Worm (Caenorhabditis elegans) whole organism, young adult: ENCODE data around the gene cogc-6.

Source experiments
- B0035.1 ChIP-seq: sonication (generic microtip); optimal IDR thresholded peaks from 2 replicates; lab custom pipeline; 2016; ENCODE audit warnings: missing genetic modification characterization, mild to moderate bottlenecking, missing compliant biosample characterization, missing genotype, missing genetic modification reagents
- B0336.3 ChIP-seq: fragments of 200-800 bp; sonication (Bioruptor generic); IDR thresholded peaks from 2 replicates; pipeline ENCODE4 v1.3.6; 2022; ENCODE audit warnings: missing genetic modification characterization, missing compliant biosample characterization
- C06A6.2 ChIP-seq: fragments of 200-800 bp; sonication (Bioruptor generic); conservative IDR thresholded peaks from 2 replicates; pipeline ENCODE4 v1.3.6; 2022; ENCODE audit warnings: missing genetic modification characterization, missing compliant biosample characterization
- F10E7.11 ChIP-seq: sonication (generic microtip); optimal IDR thresholded peaks from 2 replicates; lab custom pipeline; 2017; ENCODE audit warnings: mild to moderate bottlenecking, missing genetic modification characterization, moderate library complexity, missing compliant biosample characterization
- F22D6.2 ChIP-seq: sonication (generic microtip); optimal IDR thresholded peaks from 2 replicates; lab custom pipeline; 2016; ENCODE audit warnings: mild to moderate bottlenecking, missing genetic modification characterization, missing compliant biosample characterization
- F33H1.4 ChIP-seq: fragments of 200-800 bp; sonication (Bioruptor generic); IDR thresholded peaks from 2 replicates; pipeline ENCODE4 v1.3.6; 2022; ENCODE audit warnings: missing genetic modification reagents, missing genetic modification characterization, missing compliant biosample characterization
- F49E8.2 ChIP-seq: sonication (generic microtip); optimal IDR thresholded peaks from 3 replicates; lab custom pipeline; 2017; ENCODE audit warnings: missing genetic modification characterization, mild to moderate bottlenecking, missing compliant biosample characterization, antibody characterized with exemption, moderate library complexity; ENCODE audit not compliant: insufficient read depth
- F57C9.4 ChIP-seq: sonication (generic microtip); optimal IDR thresholded peaks from 2 replicates; lab custom pipeline; 2017; ENCODE audit warnings: mild to moderate bottlenecking, missing genetic modification characterization, missing compliant biosample characterization
- K11D2.4 ChIP-seq: fragments of 200-800 bp; sonication (Bioruptor generic); IDR thresholded peaks from 2 replicates; pipeline ENCODE4 v1.3.6; 2022; ENCODE audit warnings: missing genetic modification reagents, missing genetic modification characterization, missing compliant biosample characterization
- T07F8.4 ChIP-seq: sonication (generic microtip); optimal IDR thresholded peaks from 2 replicates; lab custom pipeline; 2016; ENCODE audit warnings: mild to moderate bottlenecking, missing genetic modification characterization, moderate library complexity, missing compliant biosample characterization
- T26A5.8 ChIP-seq: sonication (generic microtip); optimal IDR thresholded peaks from 2 replicates; lab custom pipeline; 2016; ENCODE audit warnings: missing genetic modification characterization, missing compliant biosample characterization
- Y56A3A.18 ChIP-seq: fragments of 200-800 bp; sonication (Bioruptor generic); IDR thresholded peaks from 2 replicates; pipeline ENCODE4 v1.3.6; 2022; ENCODE audit warnings: missing genetic modification reagents, missing genetic modification characterization, missing compliant biosample characterization
- Y79H2A.3 ChIP-seq: fragments of 200-800 bp; sonication (Bioruptor generic); conservative IDR thresholded peaks from 2 replicates; pipeline ENCODE4 v1.3.6; 2022; ENCODE audit warnings: missing genetic modification reagents, missing genetic modification characterization, missing compliant biosample characterization
- bed-1 ChIP-seq: fragments of 200-800 bp; sonication (Bioruptor generic); IDR thresholded peaks from 2 replicates; pipeline ENCODE4 v1.3.6; 2022; ENCODE audit warnings: missing genetic modification reagents, missing genetic modification characterization, missing compliant biosample characterization
- cebp-1 ChIP-seq, 2 experiments: fragments of 200-800 bp in 1 of 2; sonication (Bioruptor generic) in 1 of 2; sonication (generic microtip) in 1 of 2; IDR thresholded peaks in 1 of 2; optimal IDR thresholded peaks in 1 of 2; 2 replicates each; pipeline versions ENCODE4 v1.3.6 to Lab custom; 2017 to 2022; ENCODE audit warnings: missing compliant biosample characterization in 2 of 2, missing genetic modification characterization in 2 of 2, mild to moderate bottlenecking in 1 of 2, missing genetic modification reagents in 1 of 2, moderate library complexity in 1 of 2
- cebp-2 ChIP-seq: fragments of 200-800 bp; sonication (Bioruptor generic); IDR thresholded peaks from 2 replicates; pipeline ENCODE4 v1.3.6; 2022; ENCODE audit warnings: missing genetic modification characterization, missing compliant biosample characterization
- ceh-100 ChIP-seq: fragments of 200-800 bp; sonication (Bioruptor generic); IDR thresholded peaks from 2 replicates; pipeline ENCODE4 v1.3.6; 2022; ENCODE audit warnings: missing genetic modification reagents, missing genetic modification characterization, missing compliant biosample characterization
- ceh-27 ChIP-seq: fragments of 200-800 bp; sonication (Bioruptor generic); optimal IDR thresholded peaks from 2 replicates; lab custom pipeline; 2018; ENCODE audit warnings: mild to moderate bottlenecking, missing genetic modification characterization, moderate library complexity, missing compliant biosample characterization
- ceh-40 ChIP-seq: fragments of 200-800 bp; sonication (Bioruptor generic); IDR thresholded peaks from 2 replicates; pipeline ENCODE4 v1.3.6; 2022; ENCODE audit warnings: missing genetic modification characterization, missing compliant biosample characterization
- die-1 ChIP-seq: sonication (generic microtip); optimal IDR thresholded peaks from 2 replicates; lab custom pipeline; 2016; ENCODE audit warnings: missing genotype, mild to moderate bottlenecking, missing genetic modification characterization, missing compliant biosample characterization
- fkh-3 ChIP-seq: sonication (generic microtip); optimal IDR thresholded peaks from 2 replicates; lab custom pipeline; 2016; ENCODE audit warnings: mild to moderate bottlenecking, missing genetic modification characterization, missing compliant biosample characterization
- gei-17 ChIP-seq: fragments of 200-800 bp; sonication (Bioruptor generic); optimal IDR thresholded peaks from 2 replicates; lab custom pipeline; 2018; ENCODE audit warnings: mild to moderate bottlenecking, missing genetic modification characterization, missing compliant biosample characterization
- lsy-27 ChIP-seq: sonication (generic microtip); optimal IDR thresholded peaks from 2 replicates; lab custom pipeline; 2017; ENCODE audit warnings: missing genetic modification characterization, mild to moderate bottlenecking, missing compliant biosample characterization, antibody characterized with exemption, missing genotype, borderline replicate concordance; ENCODE audit not compliant: insufficient read depth
- madf-10 ChIP-seq: sonication (generic microtip); optimal IDR thresholded peaks from 2 replicates; lab custom pipeline; 2016; ENCODE audit warnings: mild to moderate bottlenecking, missing genetic modification characterization, missing compliant biosample characterization
- madf-8 ChIP-seq: fragments of 200-800 bp; sonication (Bioruptor generic); conservative IDR thresholded peaks from 2 replicates; pipeline ENCODE4 v1.3.6; 2022; ENCODE audit warnings: missing genetic modification reagents, missing genetic modification characterization, missing compliant biosample characterization
- mcd-1 ChIP-seq: fragments of 200-800 bp; sonication (Bioruptor generic); IDR thresholded peaks from 2 replicates; pipeline ENCODE4 v1.3.6; 2022; ENCODE audit warnings: missing genetic modification reagents, missing genetic modification characterization, missing compliant biosample characterization
- nfya-1 ChIP-seq: sonication (generic microtip); optimal IDR thresholded peaks from 2 replicates; lab custom pipeline; 2017; ENCODE audit warnings: antibody characterized with exemption, missing compliant biosample characterization, missing genetic modification characterization, borderline replicate concordance; ENCODE audit not compliant: insufficient read depth
- nhr-120 ChIP-seq: fragments of 200-800 bp; sonication (Bioruptor generic); IDR thresholded peaks from 2 replicates; pipeline ENCODE4 v1.3.6; 2022; ENCODE audit warnings: missing genetic modification characterization, missing compliant biosample characterization
- nhr-179 ChIP-seq: sonication (generic microtip); optimal IDR thresholded peaks from 2 replicates; lab custom pipeline; 2016; ENCODE audit warnings: mild to moderate bottlenecking, missing genetic modification characterization, missing compliant biosample characterization
- nhr-80 ChIP-seq: sonication (generic microtip); optimal IDR thresholded peaks from 2 replicates; lab custom pipeline; 2016; ENCODE audit warnings: missing genetic modification characterization, missing compliant biosample characterization
- pha-4 ChIP-seq: fragments of 150-350 bp; sonication (generic microtip); optimal IDR thresholded peaks from 2 replicates; lab custom pipeline; 2014; ENCODE audit warnings: missing biosample characterization, missing genetic modification reagents, missing genetic modification characterization
- rcor-1 ChIP-seq: fragments of 200-800 bp; sonication (Bioruptor generic); IDR thresholded peaks from 2 replicates; pipeline ENCODE4 v1.3.6; 2022; ENCODE audit warnings: missing genetic modification reagents, missing genetic modification characterization, missing compliant biosample characterization
- rpc-1 ChIP-seq, 2 experiments: fragments of 150-350 bp in 1 of 2; sonication (generic microtip) in 1 of 2; optimal IDR thresholded peaks; 2 replicates each; lab custom pipeline; 2014 to 2018; ENCODE audit warnings: missing biosample characterization in 1 of 2, missing genetic modification characterization in 1 of 2, missing genetic modification reagents in 1 of 2, missing genotype in 1 of 2
- snpc-1.1 ChIP-seq: sonication (generic microtip); optimal IDR thresholded peaks from 2 replicates; lab custom pipeline; 2017; ENCODE audit warnings: missing genetic modification characterization, mild to moderate bottlenecking, missing compliant biosample characterization, antibody characterized with exemption, moderate library complexity, missing genotype, missing genetic modification reagents; ENCODE audit not compliant: insufficient read depth
- snpc-3.4 ChIP-seq: sonication (generic microtip); optimal IDR thresholded peaks from 2 replicates; lab custom pipeline; 2017; ENCODE audit warnings: missing genetic modification characterization, mild to moderate bottlenecking, missing compliant biosample characterization, antibody characterized with exemption, moderate library complexity, missing genotype, missing genetic modification reagents
- tlf-1 ChIP-seq: fragments of 200-800 bp; sonication (Bioruptor generic); optimal IDR thresholded peaks from 2 replicates; lab custom pipeline; 2018; ENCODE audit warnings: mild to moderate bottlenecking, missing genetic modification characterization, missing compliant biosample characterization
- xnd-1 ChIP-seq: sonication (generic microtip); optimal IDR thresholded peaks from 2 replicates; lab custom pipeline; 2016; ENCODE audit warnings: missing genotype, missing genetic modification reagents, missing genetic modification characterization, missing compliant biosample characterization
- zfh-2 ChIP-seq: fragments of 200-800 bp; sonication (Bioruptor generic); conservative IDR thresholded peaks from 2 replicates; pipeline ENCODE4 v1.3.6; 2022; ENCODE audit warnings: missing genetic modification reagents, missing genetic modification characterization, missing compliant biosample characterization
- zim-3 ChIP-seq: sonication (generic microtip); optimal IDR thresholded peaks from 2 replicates; lab custom pipeline; 2017; ENCODE audit warnings: mild to moderate bottlenecking, missing genetic modification characterization, moderate library complexity, missing compliant biosample characterization

The cogc-6 gene

DNA sequence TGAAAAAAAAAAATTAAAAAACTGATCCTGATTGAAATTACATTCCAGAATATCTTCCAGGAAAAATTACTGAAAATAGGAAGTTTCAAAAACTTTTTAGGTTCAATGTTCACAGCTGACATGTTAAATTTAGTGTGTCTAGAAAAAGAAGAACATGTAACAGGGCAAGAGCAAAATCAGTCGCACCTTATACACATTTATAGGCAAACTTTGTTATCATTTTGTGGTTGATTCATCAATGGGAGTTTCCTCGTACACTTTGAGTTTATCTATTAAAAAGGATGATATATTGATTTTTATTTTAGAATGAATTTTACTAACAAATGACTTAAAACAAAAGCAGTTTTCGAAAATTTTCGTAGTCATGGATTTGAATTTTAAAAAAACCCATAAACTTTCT lies 22.1 kb upstream of the cogc-6 start:
- peak; percentile 42 for TF ChIP-seq nhr-80 (tag; lab: Kevin White, UChicago)
- no peak for TF ChIP-seq bed-1
- TF ChIP-seq die-1 (tag; lab: Kevin White, UChicago) = no peak

DNA sequence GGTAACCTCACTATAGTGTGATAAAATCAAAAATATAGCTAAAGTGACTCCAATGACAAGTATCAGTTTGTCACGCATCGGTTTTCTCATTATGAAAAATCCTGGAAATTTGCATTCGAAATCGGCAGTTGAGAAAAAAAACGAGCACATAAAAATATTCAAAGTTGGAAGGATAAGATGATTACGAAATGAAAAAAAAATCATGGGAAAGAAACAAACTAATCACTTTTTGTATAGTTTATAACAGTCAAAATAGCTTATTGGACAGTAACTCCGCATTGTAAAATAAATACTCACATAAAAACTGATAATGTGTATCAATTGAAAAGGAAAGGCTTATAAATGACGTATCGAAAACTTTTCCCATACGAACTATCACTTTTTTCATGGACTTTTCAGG lies 21.7 kb upstream of the cogc-6 start, which contains the start of gene C16D9.4:
TSS of gene C16D9.4 (minus strand) at position 101 of the 400 bp plus-strand sequence.
- TF ChIP-seq cebp-1 (GFP tag; IDR thresholded peaks at IDR 0.05; lab: Robert Waterston, UW) (no peak), cebp-1 (tag; optimal IDR thresholded peaks at IDR 0.05; lab: Kevin White, UChicago) (no peak), ceh-27 (GFP tag; lab: Kevin White, UChicago) (no peak), K11D2.4 (GFP tag; lab: Robert Waterston, UW) (no peak), lsy-27 (tag; lab: Kevin White, UChicago) (no peak), B0035.1 (no peak)

DNA sequence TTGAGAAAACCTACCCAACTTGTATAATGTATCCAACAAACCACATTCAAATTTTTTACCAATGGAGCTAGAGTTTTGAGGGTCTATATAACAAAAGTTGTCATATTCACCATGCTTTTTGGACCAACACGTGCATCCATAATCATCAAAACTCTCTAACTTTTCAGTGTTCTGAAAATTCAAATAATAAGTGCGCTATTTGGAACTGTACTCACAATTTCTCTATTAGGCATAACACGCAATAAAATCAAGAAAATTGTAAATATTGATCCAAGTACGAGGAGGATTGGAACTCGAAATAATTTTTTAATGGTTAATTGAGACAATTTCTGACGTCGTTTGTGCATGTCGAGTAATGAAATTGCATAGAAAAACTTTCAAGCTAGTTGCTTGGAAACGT lies 18.8 kb upstream of the cogc-6 start, which contains the start of gene C16D9.3:
TSS of gene C16D9.3 (minus strand) at position 101 of the 400 bp plus-strand sequence.
- TF ChIP-seq snpc-3.4 (tag; lab: Kevin White, UChicago) = no peak
- TF ChIP-seq nfya-1 (tag; lab: Kevin White, UChicago) = no peak
- no peak for TF ChIP-seq zim-3 (tag; lab: Kevin White, UChicago)
- TF ChIP-seq xnd-1 (tag; lab: Kevin White, UChicago) = no peak
- no peak for TF ChIP-seq rcor-1 (GFP tag; lab: Robert Waterston, UW)
- TF ChIP-seq F49E8.2 = no peak
- TF ChIP-seq F57C9.4 (tag; lab: Kevin White, UChicago) = no peak
- no peak for TF ChIP-seq nhr-179 (tag; lab: Kevin White, UChicago)
- TF ChIP-seq Y79H2A.3 (GFP tag; lab: Robert Waterston, UW) = no peak
- TF ChIP-seq madf-10 (tag; lab: Kevin White, UChicago) = no peak
- TF ChIP-seq cebp-2 (GFP tag; lab: Robert Waterston, UW) = no peak
- no peak for TF ChIP-seq F10E7.11 (tag; lab: Kevin White, UChicago)
- no peak for TF ChIP-seq F22D6.2 (tag; lab: Kevin White, UChicago)

DNA sequence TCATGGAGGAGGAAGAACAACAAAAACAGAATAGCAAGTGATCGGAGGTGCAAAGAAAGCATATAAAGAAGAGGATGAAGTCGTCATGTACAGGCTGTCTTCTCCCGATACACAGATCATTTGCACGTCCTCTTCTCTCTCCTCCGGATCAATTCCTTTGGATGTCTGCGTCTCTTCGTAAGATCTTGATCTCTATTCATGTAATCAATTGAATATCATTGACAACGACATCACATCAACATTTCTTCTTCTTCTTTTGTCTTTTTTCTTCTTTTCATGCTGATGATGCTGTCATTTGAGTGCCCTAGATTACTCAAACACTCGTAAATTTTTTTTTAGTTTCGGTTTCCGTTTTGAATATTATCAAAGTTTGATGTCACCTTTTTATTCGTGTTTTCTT lies 17.2 kb upstream of the cogc-6 start, which contains the start of gene rol-3:
TSS of gene rol-3 (minus strand) at position 120 of the 400 bp plus-strand sequence.
- no peak for TF ChIP-seq cebp-2 (GFP tag; lab: Robert Waterston, UW)
- TF ChIP-seq ceh-100 = no peak
- no peak for TF ChIP-seq F33H1.4 (GFP tag; lab: Robert Waterston, UW)
- TF ChIP-seq tlf-1 (GFP tag; lab: Kevin White, UChicago) = no peak
- TF ChIP-seq T07F8.4 (tag; lab: Kevin White, UChicago) = no peak
- no peak for TF ChIP-seq gei-17
- no peak for TF ChIP-seq zfh-2 (GFP tag; lab: Robert Waterston, UW)
- no peak for TF ChIP-seq madf-8 (GFP tag; lab: Robert Waterston, UW)
- no peak for TF ChIP-seq mcd-1 (GFP tag; lab: Robert Waterston, UW)
- no peak for TF ChIP-seq B0336.3 (GFP tag; lab: Robert Waterston, UW)
- no peak for TF ChIP-seq nhr-120 (GFP tag; lab: Robert Waterston, UW)

DNA sequence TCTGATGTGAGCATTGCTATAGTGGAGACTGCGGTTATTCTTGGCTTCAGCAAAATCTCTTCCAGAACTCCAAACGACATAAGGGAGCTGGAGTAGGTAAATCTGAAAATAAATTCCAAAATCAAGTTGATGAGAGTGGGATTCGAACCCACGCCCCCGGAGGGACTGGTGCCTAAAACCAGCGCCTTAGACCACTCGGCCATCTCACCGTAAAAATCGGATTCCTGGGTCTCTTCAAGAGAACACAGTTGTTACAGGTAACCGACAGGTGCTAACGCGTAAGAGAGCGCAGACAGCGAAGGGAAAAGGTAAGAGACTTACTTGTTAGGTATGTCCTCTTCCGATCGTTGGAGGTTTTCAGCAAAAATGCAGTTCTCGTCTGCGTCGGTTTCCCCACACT lies 14.2 kb upstream of the cogc-6 start:
- no peak for TF ChIP-seq T26A5.8 (tag; lab: Kevin White, UChicago)
- TF ChIP-seq F33H1.4 (GFP tag; lab: Robert Waterston, UW) = peak; percentile 18; the same call in 1 of the 2 replicates
- peak; percentile 9 for TF ChIP-seq madf-10 (tag; lab: Kevin White, UChicago)
- peak; percentile 14 for TF ChIP-seq snpc-1.1
- TF ChIP-seq rpc-1 (optimal IDR thresholded peaks at IDR 0.05; lab: Kevin White, UChicago) = peak; percentile 67
- TF ChIP-seq rpc-1 (tag; optimal IDR thresholded peaks at IDR 0.05; lab: Kevin White, UChicago) = peak; percentile 74
- no peak for TF ChIP-seq pha-4 (tag; lab: Kevin White, UChicago)
- TF ChIP-seq F57C9.4 (tag; lab: Kevin White, UChicago) = no peak
- TF ChIP-seq fkh-3 (tag; lab: Kevin White, UChicago) = no peak
- TF ChIP-seq nhr-80 (tag; lab: Kevin White, UChicago) = peak; percentile 36
- TF ChIP-seq Y56A3A.18 (GFP tag; lab: Robert Waterston, UW) = 0 out of 2 replicates have a peak, but pooled peaks have one; percentile 36
- TF ChIP-seq ceh-100 = 0 out of 2 replicates have a peak, but pooled peaks have one; percentile 42
- no peak for TF ChIP-seq Y79H2A.3 (GFP tag; lab: Robert Waterston, UW)
- peak; percentile 58; the same call in 1 of the 2 replicates for TF ChIP-seq ceh-40
- no peak for TF ChIP-seq C06A6.2 (GFP tag; lab: Robert Waterston, UW)
